Worm (Caenorhabditis elegans): ENCODE measurements around the gene K09B11.4.

Gene K09B11.4

ce11 chrIV:13429240-13429639 is at the start of gene K09B11.4:
K09B11.4 (plus strand) TSS chrIV:13429540.
- TF ChIP-seq F33H1.4 (GFP tag; IDR thresholded peaks at IDR 0.05) (no peak), K11D2.4 (GFP tag; IDR thresholded peaks at IDR 0.05) (no peak), hsf-1 (GFP tag; IDR thresholded peaks at IDR 0.05) (no peak), ztf-22 (GFP tag; optimal IDR thresholded peaks at IDR 0.05) (no peak), F49E8.2 (tag; optimal IDR thresholded peaks at IDR 0.05; ENCODE audit: insufficient read depth) (no peak), dpff-1 (tag; optimal IDR thresholded peaks at IDR 0.05) (no peak), ceh-40 (GFP tag; IDR thresholded peaks at IDR 0.05) (no peak)

- TF ChIP-seq nhr-120 (GFP tag; IDR thresholded peaks at IDR 0.05) (no peak), lin-26 (GFP tag; IDR thresholded peaks at IDR 0.05) (no peak), him-1 (tag; optimal IDR thresholded peaks at IDR 0.05) (no peak), cebp-2 (GFP tag; IDR thresholded peaks at IDR 0.05) (peak; percentile 82; the same call in 1 of the 2 replicates), tbx-9 (tag; optimal IDR thresholded peaks at IDR 0.05; ENCODE audit: borderline replicate concordance) (no peak)
Measured at ce11 chrIV:13380506-13380905, 48.8 kb upstream of the K09B11.4 start.

DNA sequence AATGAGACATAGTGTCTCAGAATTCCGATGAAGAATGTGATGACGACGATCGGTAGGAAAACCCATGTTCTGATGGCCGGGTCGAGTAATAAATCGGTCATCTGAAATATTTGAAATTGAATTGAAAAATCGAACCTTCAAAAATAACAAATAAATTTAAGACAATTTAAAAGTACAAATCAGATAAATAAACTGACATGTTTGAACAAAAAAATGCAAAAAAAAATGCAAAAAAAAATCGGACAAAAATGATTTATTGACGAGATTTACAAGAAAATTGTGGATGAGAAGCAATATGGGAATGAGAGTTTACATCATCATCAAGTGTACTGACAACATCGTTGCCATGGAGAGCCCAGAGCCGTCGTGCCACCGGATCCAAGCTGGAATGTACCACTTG is 47.5 kb upstream of the K09B11.4 start, which contains the start of gene emc-3:
emc-3 (minus strand) TSS at position 101 of the 400 bp plus-strand sequence.
- TF ChIP-seq Y67H2A.10 (GFP tag; conservative IDR thresholded peaks at IDR 0.05) (no peak), xnd-1 (tag; optimal IDR thresholded peaks at IDR 0.05) (no peak), snpc-4 (GFP tag; optimal IDR thresholded peaks at IDR 0.05) (no peak), snpc-4 (tag; optimal IDR thresholded peaks at IDR 0.05) (no peak), lag-1 (GFP tag; IDR thresholded peaks at IDR 0.05) (no peak), atf-7 (tag; optimal IDR thresholded peaks at IDR 0.05) (no peak), sptf-2 (GFP tag; optimal IDR thresholded peaks at IDR 0.05) (no peak)

DNA sequence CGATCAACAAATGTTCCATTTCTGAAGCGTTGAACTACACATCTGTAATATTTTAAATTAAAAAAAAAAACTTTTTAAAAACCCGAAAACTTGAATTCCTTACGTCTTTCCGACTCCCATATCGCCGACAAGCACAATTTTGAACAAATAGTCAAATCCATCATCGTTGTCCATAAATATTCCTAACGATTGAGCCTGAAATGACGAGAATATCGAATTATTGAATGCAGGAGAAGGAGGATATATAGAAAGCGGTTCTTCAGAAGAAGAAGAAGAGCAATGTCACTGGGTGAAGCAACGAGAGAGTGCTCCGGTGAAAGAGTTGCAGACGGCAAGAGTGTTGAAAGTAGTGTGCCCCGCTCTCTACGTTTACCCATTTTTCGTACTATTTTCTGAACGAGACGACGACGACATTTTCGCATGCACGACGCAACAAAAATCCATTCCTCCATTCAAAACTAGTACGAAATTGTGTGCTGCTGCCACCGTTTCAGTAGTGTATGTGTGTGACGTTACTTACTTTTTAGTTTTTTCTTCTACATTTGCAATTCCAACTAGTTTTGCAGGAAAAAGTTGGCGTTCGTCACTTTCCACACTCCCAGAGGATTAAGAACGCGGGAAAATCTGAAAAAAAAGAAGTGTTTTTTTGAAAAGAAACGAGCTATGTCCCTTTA is 45.4 kb upstream of the K09B11.4 start, which contains the start of gene rab-19:
rab-19 (minus strand) TSS at position 624 of the 674 bp plus-strand sequence.
- TF ChIP-seq atf-7 (tag; optimal IDR thresholded peaks at IDR 0.05), result no peak
- TF ChIP-seq hmg-1.2 (GFP tag; IDR thresholded peaks at IDR 0.05), result peak; percentile 90

DNA sequence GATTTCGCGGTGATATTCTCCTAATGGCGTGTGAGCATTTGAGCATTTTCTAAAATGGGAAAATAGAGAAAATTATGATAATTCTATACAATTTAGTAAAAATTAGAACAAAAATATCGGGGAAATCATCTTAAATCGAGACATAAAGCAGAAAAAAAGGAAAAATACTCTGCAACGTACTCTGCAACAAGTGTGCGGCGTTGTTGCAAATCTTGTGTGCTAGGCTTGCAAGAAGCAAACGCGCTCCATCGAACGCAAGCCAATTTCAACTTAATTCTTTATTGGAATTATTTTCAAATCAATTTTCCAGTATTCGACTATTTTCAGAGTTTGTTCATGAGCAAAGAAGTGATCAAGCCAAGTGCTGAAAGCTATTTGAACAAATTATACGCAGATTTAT is 43.3 kb upstream of the K09B11.4 start, which contains the start of the genes Y62E10A.20, Y62E10A.23 and mdt-9:
Y62E10A.20 (minus strand) TSS at position 49 of the 400 bp plus-strand sequence.
Y62E10A.23 (plus strand) TSS at position 282 of the 400 bp plus-strand sequence.
mdt-9 (plus strand) TSS at position 338 of the 400 bp plus-strand sequence.
- TF ChIP-seq rpc-1 (optimal IDR thresholded peaks at IDR 0.05), result peak; percentile 39
- no peak for TF ChIP-seq rpc-1 (tag; optimal IDR thresholded peaks at IDR 0.05)
- no peak for TF ChIP-seq nhr-90 (tag; optimal IDR thresholded peaks at IDR 0.05)
- peak; percentile 25 for TF ChIP-seq ceh-27 (GFP tag; optimal IDR thresholded peaks at IDR 0.05)
- TF ChIP-seq rec-8 (tag; optimal IDR thresholded peaks at IDR 0.05), result no peak
- TF ChIP-seq efl-1 (GFP tag; optimal IDR thresholded peaks at IDR 0.05), result peak; percentile 38
- TF ChIP-seq gei-17 (GFP tag; optimal IDR thresholded peaks at IDR 0.05), result no peak
- no peak for TF ChIP-seq Y95B8A.8 (GFP tag; IDR thresholded peaks at IDR 0.05)
- no peak for TF ChIP-seq F55B11.4 (tag; optimal IDR thresholded peaks at IDR 0.05; ENCODE audit: borderline replicate concordance, insufficient read depth)
- TF ChIP-seq aptf-3 (GFP tag; IDR thresholded peaks at IDR 0.05), result no peak
- TF ChIP-seq ceh-91 (GFP tag; IDR thresholded peaks at IDR 0.05), result no peak
- TF ChIP-seq unc-62 (GFP tag; optimal IDR thresholded peaks at IDR 0.05), result no peak
- no peak for TF ChIP-seq mel-28 (tag; optimal IDR thresholded peaks at IDR 0.05; ENCODE audit: borderline replicate concordance)
- TF ChIP-seq attf-6 (GFP tag; IDR thresholded peaks at IDR 0.05), result peak; percentile 46; the same call in 1 of the 2 replicates
- peak; percentile 29 for TF ChIP-seq lin-54 (GFP tag; optimal IDR thresholded peaks at IDR 0.05)
- no peak for TF ChIP-seq tlf-1 (GFP tag; optimal IDR thresholded peaks at IDR 0.05)
- peak; percentile 45 for TF ChIP-seq snpc-1.3 (tag; optimal IDR thresholded peaks at IDR 0.05; ENCODE audit: insufficient read depth)
- peak; percentile 17 for TF ChIP-seq ZK185.1 (tag; optimal IDR thresholded peaks at IDR 0.05; ENCODE audit: poor library complexity, severe bottlenecking)
- TF ChIP-seq unc-130 (GFP tag; optimal IDR thresholded peaks at IDR 0.05), result peak; percentile 50
- peak in 1 of 3 experiments; percentile 73 for TF ChIP-seq lin-35 (GFP tag; optimal IDR thresholded peaks at IDR 0.05)
- TF ChIP-seq lin-40 (tag; optimal IDR thresholded peaks at IDR 0.05), result peak; percentile 47
- no peak for TF ChIP-seq ets-4 (GFP tag; optimal IDR thresholded peaks at IDR 0.05)

All from whole organism, young adult.